Fruit fly (Drosophila melanogaster) whole organism: ENCODE results near the gene B9d1.

Experiments
- CG8478 ChIP-seq: fragments of >200 bp; optimal IDR thresholded peaks from 2 replicates; lab custom pipeline; 2018; ENCODE audit warnings: inconsistent platforms
- Dll ChIP-seq: fragments of >200 bp; optimal IDR thresholded peaks from 2 replicates; lab custom pipeline; 2017
- EcR ChIP-seq, 2 experiments: fragments of >200 bp; optimal IDR thresholded peaks; 2 replicates each; lab custom pipeline; 2017; ENCODE audit warnings: missing biosample characterization in 2 of 2, missing genetic modification characterization in 2 of 2, missing genetic modification reagents in 2 of 2
- pan ChIP-seq: fragments of >200 bp; optimal IDR thresholded peaks from 2 replicates; lab custom pipeline; 2017
- psq ChIP-seq: fragments of >200 bp; optimal IDR thresholded peaks from 2 replicates; lab custom pipeline; 2017
- usp ChIP-seq: fragments of >200 bp; optimal IDR thresholded peaks from 2 replicates; lab custom pipeline; 2017; ENCODE audit warnings: missing biosample characterization, missing genetic modification characterization, mixed read lengths

The B9d1 gene

dm6 chr3R:15458186-15458715 is 23.5 kb upstream of the B9d1 start:
- TF ChIP-seq pan (no peak), psq (lab: Kevin White, UChicago) (no peak), usp (no peak), EcR (GFP tag; optimal IDR thresholded peaks at IDR 0.05; lab: Kevin White, UChicago) (no peak), CG8478 (no peak), Dll (lab: Kevin White, UChicago) (no peak)

DNA sequence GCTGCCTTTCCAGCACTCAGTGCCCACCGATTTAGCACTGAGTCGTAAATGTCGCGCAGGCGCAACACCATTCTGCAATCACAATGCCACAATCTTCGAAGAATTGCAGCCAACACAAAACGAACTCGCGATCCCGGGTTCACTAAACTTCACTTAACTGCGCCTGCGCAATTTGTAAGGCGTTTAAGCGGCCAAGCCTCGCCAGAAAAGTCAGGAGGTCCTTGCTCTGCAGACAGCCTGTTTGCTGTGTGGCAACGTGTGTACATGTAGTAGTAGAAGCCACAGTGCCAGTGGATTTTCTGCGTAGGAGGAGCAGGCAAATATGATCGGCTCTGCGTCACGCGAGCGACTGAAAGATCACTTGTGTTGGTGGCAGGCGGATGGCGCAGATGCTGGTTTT is 18.5 kb upstream of the B9d1 start:
- TF ChIP-seq psq (lab: Kevin White, UChicago), result no peak
- peak in 1 of 2 experiments; percentile 76 for TF ChIP-seq EcR (GFP tag; optimal IDR thresholded peaks at IDR 0.05; lab: Kevin White, UChicago)

DNA sequence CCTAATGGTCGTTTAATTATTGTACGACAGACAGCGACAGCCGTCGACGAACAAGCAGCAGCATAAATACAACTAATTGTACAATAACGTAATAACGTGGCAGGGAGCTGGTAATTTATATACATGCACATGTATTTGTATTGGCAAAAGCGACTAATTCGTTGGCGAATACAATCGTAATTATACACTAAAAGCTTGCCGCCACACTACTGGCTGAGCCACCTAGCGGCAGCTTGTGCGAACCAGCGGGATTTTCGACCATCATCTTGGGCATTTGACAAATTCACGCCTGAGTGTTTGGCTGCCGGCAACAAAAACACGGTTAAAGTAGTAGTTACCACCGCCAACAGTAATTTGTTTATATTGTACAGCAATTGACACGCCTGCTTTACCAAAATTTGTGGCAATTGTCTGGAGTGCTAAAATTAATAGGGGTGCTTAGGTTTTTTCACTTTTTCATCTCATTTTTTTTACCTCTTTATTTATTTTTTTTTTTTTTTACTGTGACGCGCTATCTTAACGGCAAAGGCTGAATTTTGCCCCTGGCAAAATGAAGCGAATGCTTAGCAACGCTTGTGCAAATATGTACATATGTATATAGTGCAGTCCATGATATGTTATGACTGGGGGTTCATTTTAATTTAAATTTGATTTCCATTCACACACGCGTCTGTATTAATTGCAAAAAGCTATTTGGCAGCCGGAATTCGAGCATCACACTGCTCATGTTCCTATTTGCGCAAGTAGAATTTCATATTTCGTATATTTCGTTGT is 13.5 kb upstream of the B9d1 start:
- TF ChIP-seq pan, result no peak
- no peak for TF ChIP-seq CG8478
- no peak for TF ChIP-seq usp
- no peak for TF ChIP-seq Dll (lab: Kevin White, UChicago)
- TF ChIP-seq EcR (GFP tag; optimal IDR thresholded peaks at IDR 0.05; lab: Kevin White, UChicago), result no peak

dm6 chr3R:15471742-15472141 is 10.0 kb upstream of the B9d1 start:
- TF ChIP-seq psq (lab: Kevin White, UChicago) (no peak), CG8478 (no peak), Dll (lab: Kevin White, UChicago) (no peak), usp (no peak), pan (no peak), EcR (GFP tag; optimal IDR thresholded peaks at IDR 0.05; lab: Kevin White, UChicago) (no peak)

DNA sequence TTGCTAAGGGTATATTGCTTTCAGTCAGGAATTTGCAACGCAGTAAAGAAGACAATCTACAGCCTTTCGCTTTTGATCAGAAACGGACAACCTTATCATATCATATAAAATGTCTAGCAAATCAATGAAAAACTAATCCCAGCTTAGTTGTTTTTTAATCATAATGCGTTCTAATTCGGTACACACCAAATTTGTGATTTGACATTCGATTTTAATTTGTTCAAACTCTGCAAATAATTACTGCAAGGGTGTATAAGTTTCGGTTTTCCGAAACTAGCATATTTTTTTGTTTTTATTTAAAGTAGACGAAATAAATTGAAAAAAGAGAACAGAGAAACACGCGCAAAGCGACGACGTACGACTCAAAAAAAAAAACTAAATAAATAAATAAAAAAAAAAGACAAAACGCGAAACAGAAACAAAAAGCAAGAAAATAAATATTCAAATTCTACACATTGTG is 8.9 kb upstream of the B9d1 start:
- TF ChIP-seq Dll (lab: Kevin White, UChicago), result no peak
- no peak for TF ChIP-seq EcR (GFP tag; optimal IDR thresholded peaks at IDR 0.05; lab: Kevin White, UChicago)
- no peak for TF ChIP-seq psq (lab: Kevin White, UChicago)
- no peak for TF ChIP-seq CG8478
- TF ChIP-seq usp, result no peak
- no peak for TF ChIP-seq pan

- TF ChIP-seq CG8478, result no peak
- TF ChIP-seq usp, result no peak
- no peak for TF ChIP-seq Dll (lab: Kevin White, UChicago)
- TF ChIP-seq pan, result no peak
- no peak for TF ChIP-seq EcR (GFP tag; optimal IDR thresholded peaks at IDR 0.05; lab: Kevin White, UChicago)
- no peak for TF ChIP-seq psq (lab: Kevin White, UChicago)
Observed at dm6 chr3R:15473360-15473938, 8.3 kb upstream of the B9d1 start.

dm6 chr3R:15474820-15475219 is 6.9 kb upstream of the B9d1 start:
- no peak for TF ChIP-seq pan
- TF ChIP-seq CG8478, result no peak
- TF ChIP-seq Dll (lab: Kevin White, UChicago), result no peak
- no peak for TF ChIP-seq usp
- TF ChIP-seq EcR (GFP tag; optimal IDR thresholded peaks at IDR 0.05; lab: Kevin White, UChicago), result no peak
- TF ChIP-seq psq (lab: Kevin White, UChicago), result no peak

DNA sequence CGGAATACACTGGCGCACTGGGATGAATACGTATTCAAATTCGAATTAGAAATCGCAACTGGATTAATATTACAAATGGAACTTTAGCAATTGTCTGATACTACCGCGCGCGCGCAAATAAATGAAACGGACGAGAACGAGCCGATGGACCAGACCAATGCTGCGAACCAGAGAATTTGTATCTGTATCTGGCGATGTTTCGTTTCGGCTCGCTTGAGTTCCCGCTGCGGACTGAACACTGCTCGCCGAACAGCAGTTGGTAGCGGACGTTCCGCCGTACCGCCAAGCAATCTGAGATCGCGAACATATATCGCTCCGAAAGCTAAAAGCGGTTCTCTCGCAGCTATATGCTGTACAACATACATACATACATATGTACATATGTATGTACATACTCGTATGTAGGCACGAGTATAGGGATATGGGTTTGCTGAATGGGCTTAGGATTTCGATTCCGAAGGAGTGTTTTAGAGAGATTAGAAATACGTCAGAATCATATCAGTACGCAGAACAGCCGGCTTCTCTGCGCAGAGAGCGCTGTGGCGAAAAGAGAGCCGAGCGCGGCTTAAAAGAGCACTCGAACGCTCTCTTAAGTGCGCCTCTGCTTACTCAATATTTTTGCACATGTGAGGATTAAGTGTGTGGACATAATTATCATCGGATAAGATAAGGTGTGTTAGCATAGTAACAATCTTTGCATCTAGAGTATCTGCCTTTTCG is 5.6 kb upstream of the B9d1 start, which contains the start of gene AdamTS-A:
TSS of gene AdamTS-A (minus strand) at position 221 of the 720 bp plus-strand sequence.
- TF ChIP-seq EcR (GFP tag; optimal IDR thresholded peaks at IDR 0.05; lab: Kevin White, UChicago), result no peak
- TF ChIP-seq Dll (lab: Kevin White, UChicago), result peak; percentile 55
- no peak for TF ChIP-seq psq (lab: Kevin White, UChicago)

dm6 chr3R:15480068-15480467 is 1.6 kb upstream of the B9d1 start:
- TF ChIP-seq EcR (GFP tag; optimal IDR thresholded peaks at IDR 0.05; lab: Kevin White, UChicago) (no peak), CG8478 (no peak), usp (no peak), pan (no peak), psq (lab: Kevin White, UChicago) (no peak), Dll (lab: Kevin White, UChicago) (no peak)

DNA sequence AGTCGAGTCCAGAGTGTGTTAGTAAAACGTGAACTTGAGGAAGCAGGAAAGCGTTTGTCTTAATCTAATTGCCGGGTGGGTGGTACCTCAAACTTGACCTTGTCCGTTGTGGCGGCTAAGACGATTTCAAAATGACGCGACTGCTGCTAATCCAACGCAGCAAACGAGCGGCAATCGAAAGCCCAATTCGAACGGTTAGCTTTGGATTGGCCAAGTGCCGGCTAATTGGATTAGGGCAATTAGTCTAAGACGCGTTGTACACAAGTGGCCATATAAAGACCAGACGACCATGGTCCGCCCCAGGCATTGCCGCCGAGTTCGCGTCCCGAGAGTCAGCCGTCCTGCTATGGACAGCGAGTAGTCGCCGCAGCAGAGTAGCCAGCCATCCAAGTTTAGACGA is 1.2 kb downstream of the B9d1 start, which contains the start of gene Rh6:
TSS of gene Rh6 (plus strand) at position 301 of the 400 bp plus-strand sequence.
- TF ChIP-seq CG8478 (no peak), usp (no peak), Dll (lab: Kevin White, UChicago) (no peak), EcR (GFP tag; optimal IDR thresholded peaks at IDR 0.05; lab: Kevin White, UChicago) (no peak), pan (no peak), psq (lab: Kevin White, UChicago) (no peak)

DNA sequence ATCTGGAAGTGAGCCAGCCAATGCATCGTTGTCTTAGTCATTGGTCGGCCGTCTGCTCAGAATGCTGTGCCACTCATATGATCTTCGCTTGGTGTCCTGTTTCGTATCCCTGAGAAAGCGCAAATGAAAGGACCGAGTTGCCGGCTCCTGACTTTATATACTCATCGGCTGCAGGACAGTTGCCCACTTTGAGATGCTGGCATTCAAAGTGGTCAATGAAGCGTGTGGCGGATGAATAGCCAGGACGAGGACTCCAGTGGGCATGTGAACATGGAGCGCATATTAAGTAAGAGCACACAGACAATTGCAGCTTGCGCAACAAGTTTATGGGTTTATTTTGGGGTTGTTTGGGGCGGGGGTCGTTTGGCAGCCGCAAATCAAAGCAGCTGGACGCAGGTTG is 3.6 kb downstream of the B9d1 start, which contains the start of gene Trissin:
TSS of gene Trissin (minus strand) at position 101 of the 400 bp plus-strand sequence.
- TF ChIP-seq usp, result no peak

DNA sequence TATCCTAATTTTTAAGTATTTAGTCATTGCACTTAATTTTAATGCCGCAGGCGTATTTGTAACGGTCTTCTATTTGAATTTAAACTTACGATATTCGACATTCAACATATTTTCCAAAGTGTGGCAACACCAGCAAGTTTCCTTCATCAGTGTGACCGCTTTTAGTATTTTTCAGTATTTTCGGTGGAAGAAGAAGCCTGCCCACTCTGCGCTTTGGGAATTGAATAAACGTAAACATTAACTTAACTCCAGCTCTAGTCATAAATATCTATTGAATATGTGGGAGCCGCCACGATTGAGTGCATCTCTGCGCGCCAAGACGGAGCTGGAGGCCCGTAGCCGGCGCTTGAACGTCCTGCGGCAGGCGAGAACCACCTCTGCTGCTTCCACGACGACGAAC is 4.2 kb downstream of the B9d1 start, which contains the start of gene obe:
TSS of gene obe (plus strand) at position 185 of the 400 bp plus-strand sequence.
- TF ChIP-seq CG8478 (no peak), pan (no peak), usp (no peak), EcR (GFP tag; optimal IDR thresholded peaks at IDR 0.05; lab: Kevin White, UChicago) (no peak), Dll (lab: Kevin White, UChicago) (no peak), psq (lab: Kevin White, UChicago) (no peak)
